Fruit fly (Drosophila melanogaster): ENCODE results near the gene Mat89Ba.

DNA sequence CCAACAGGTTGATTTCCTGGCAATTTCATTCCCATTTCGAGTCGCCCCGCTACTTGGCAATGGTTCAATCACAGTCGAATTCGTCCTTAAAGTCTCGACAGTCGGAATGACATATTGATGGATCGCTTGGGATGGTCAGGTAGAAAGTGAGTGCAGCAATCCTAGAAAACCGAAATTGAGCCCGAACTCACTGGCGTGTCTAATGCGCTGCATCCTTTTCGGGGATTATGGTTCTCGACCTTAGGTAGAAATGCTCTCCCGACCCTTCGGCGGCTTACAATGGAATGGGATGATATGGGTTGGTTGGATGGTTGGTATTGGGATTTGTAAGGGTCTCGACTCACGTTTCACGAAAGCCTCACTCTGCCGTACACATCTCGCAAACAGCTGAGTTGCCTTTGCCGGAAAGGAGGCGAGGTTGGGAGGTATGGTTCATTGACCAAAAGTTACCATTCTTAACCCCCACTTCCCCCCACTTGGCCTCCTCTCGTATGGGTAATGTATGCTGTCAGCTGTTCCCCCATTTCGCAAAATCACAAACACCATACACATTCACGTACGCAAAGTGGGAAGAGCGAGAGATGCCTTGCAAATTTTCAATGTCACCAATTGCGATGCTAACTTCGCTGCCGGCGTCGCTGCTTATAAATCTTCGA is 20.8 kb downstream of the Mat89Ba start:
- TF ChIP-seq CTCF (optimal IDR thresholded peaks at IDR 0.05): no peak
- TF ChIP-seq CG8478 (optimal IDR thresholded peaks at IDR 0.05): no peak

Data from S2 (cell line).